Worm (Caenorhabditis elegans) whole organism, L1 larva: ENCODE data around the gene F41H10.4.

Experiments
- C04F5.9 ChIP-seq: sonication (generic microtip); optimal IDR thresholded peaks from 2 replicates; lab custom pipeline; 2016; ENCODE audit warnings: missing genetic modification characterization, missing compliant biosample characterization
- lin-35 ChIP-seq, 2 experiments: fragments of 150-350 bp; optimal IDR thresholded peaks; 2 replicates each; lab custom pipeline; 2014; ENCODE audit warnings: missing biosample characterization in 2 of 2, missing genetic modification characterization in 2 of 2, missing genetic modification reagents in 2 of 2
- lin-39 ChIP-seq: fragments of 150-350 bp; optimal IDR thresholded peaks from 2 replicates; lab custom pipeline; 2014; ENCODE audit warnings: missing biosample characterization, missing genetic modification reagents, missing genetic modification characterization
- nhr-28 ChIP-seq: fragments of 150-350 bp; optimal IDR thresholded peaks from 2 replicates; lab custom pipeline; 2014; ENCODE audit warnings: missing biosample characterization, missing genetic modification characterization
- ztf-11 ChIP-seq, 2 experiments: sonication (generic microtip); optimal IDR thresholded peaks; 2 replicates each; lab custom pipeline; 2016 to 2017; ENCODE audit warnings: missing genetic modification characterization in 2 of 2, missing biosample characterization in 1 of 2, missing compliant biosample characterization in 1 of 2

DNA sequence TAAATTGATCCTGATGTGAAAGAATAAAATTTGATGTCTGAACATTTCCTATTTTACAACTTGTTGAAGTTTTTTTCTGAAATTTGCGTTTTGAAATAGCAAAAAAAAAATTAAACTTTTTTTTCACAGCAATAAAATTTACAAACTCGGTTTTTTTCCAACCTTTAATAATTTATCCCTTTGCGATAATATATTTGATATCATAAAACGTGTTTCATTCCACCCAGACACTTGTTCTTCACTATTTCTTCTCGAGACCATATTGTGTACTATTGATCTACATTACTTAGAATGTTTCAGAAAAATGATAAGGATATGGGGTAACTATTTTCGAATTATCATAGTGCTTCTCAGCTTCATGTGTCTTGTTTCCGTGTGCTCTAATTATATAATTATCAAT lies 38.2 kb upstream of the F41H10.4 start, which contains the start of gene Y4C6B.4:
- no peak for TF ChIP-seq nhr-28 (tag; lab: Kevin White, UChicago)
- TF ChIP-seq lin-35 (GFP tag; optimal IDR thresholded peaks at IDR 0.05; lab: Kevin White, UChicago): no peak
- no peak for TF ChIP-seq lin-39 (tag; lab: Kevin White, UChicago)
- no peak for TF ChIP-seq ztf-11 (tag; optimal IDR thresholded peaks at IDR 0.05; lab: Kevin White, UChicago)
- no peak for TF ChIP-seq C04F5.9 (tag; lab: Kevin White, UChicago)
